Fruit fly (Drosophila melanogaster) S2 (cell line): ENCODE results near the gene Gr64d.

Experiments used
- CG8478 ChIP-seq: fragments of >200 bp; optimal IDR thresholded peaks from 2 replicates; lab custom pipeline; 2018
- CTCF ChIP-seq, 2 experiments: fragments of >200 bp; optimal IDR thresholded peaks; 2 replicates each; lab custom pipeline; 2018

The Gr64d gene

dm6 chr3L:4028305-4028704, 3.6 kb upstream of the Gr64d start, which contains the start of the genes Gr64b and Gr64c:
Gr64b (plus strand) TSS chr3L:4028605.
Gr64c (plus strand) TSS chr3L:4028605.
- TF ChIP-seq CTCF (optimal IDR thresholded peaks at IDR 0.05; lab: Kevin White, UChicago): no peak
- TF ChIP-seq CG8478 (lab: Kevin White, UChicago): no peak

- TF ChIP-seq CG8478 (lab: Kevin White, UChicago) (no peak), CTCF (optimal IDR thresholded peaks at IDR 0.05; lab: Kevin White, UChicago) (no peak)
Observed at dm6 chr3L:4035499-4035898, 3.6 kb downstream of the Gr64d start, which contains the start of gene Gr64f. Gr64f (plus strand) TSS chr3L:4035799.

- TF ChIP-seq CTCF (optimal IDR thresholded peaks at IDR 0.05; lab: Kevin White, UChicago) (no peak), CG8478 (lab: Kevin White, UChicago) (no peak)
Observed at dm6 chr3L:4040247-4040925, 8.5 kb downstream of the Gr64d start, which contains the start of the genes CG11593 and Rcd5. CG11593 (minus strand) TSS chr3L:4040482. Rcd5 (plus strand) TSS chr3L:4040529.

- TF ChIP-seq CTCF (optimal IDR thresholded peaks at IDR 0.05; lab: Kevin White, UChicago) (no peak), CG8478 (lab: Kevin White, UChicago) (no peak)
Observed at dm6 chr3L:4044497-4044896, 12.6 kb downstream of the Gr64d start.

- no peak for TF ChIP-seq CG8478 (lab: Kevin White, UChicago)
Observed at dm6 chr3L:4046289-4046688, 14.4 kb downstream of the Gr64d start, which contains the start of gene CG1136. CG1136 (plus strand) TSS chr3L:4046596.

- TF ChIP-seq CG8478 (lab: Kevin White, UChicago) (no peak), CTCF (optimal IDR thresholded peaks at IDR 0.05; lab: Kevin White, UChicago) (no peak)
Observed at dm6 chr3L:4047635-4048034, 15.8 kb downstream of the Gr64d start, which contains the start of gene Dpy-30L2. Dpy-30L2 (minus strand) TSS chr3L:4047735.

- TF ChIP-seq CTCF (optimal IDR thresholded peaks at IDR 0.05; lab: Kevin White, UChicago) (no peak), CG8478 (lab: Kevin White, UChicago) (no peak)
Observed at dm6 chr3L:4049082-4049481, 17.2 kb downstream of the Gr64d start.

- TF ChIP-seq CTCF (optimal IDR thresholded peaks at IDR 0.05; lab: Kevin White, UChicago): no peak
- no peak for TF ChIP-seq CG8478 (lab: Kevin White, UChicago)
Observed at dm6 chr3L:4055438-4055962, 23.6 kb downstream of the Gr64d start.

dm6 chr3L:4056812-4057211, 24.9 kb downstream of the Gr64d start:
- no peak for TF ChIP-seq CG8478 (lab: Kevin White, UChicago)
- TF ChIP-seq CTCF (optimal IDR thresholded peaks at IDR 0.05; lab: Kevin White, UChicago): no peak

- TF ChIP-seq CG8478 (lab: Kevin White, UChicago) (no peak), CTCF (optimal IDR thresholded peaks at IDR 0.05; lab: Kevin White, UChicago) (no peak)
Observed at dm6 chr3L:4059293-4059820, 27.5 kb downstream of the Gr64d start, which contains the start of gene Ugt305A1. Ugt305A1 (plus strand) TSS chr3L:4059770.

dm6 chr3L:4061921-4062474, 30.1 kb downstream of the Gr64d start, which contains the start of gene dib:
dib (plus strand) TSS chr3L:4062292.
- no peak for TF ChIP-seq CTCF (optimal IDR thresholded peaks at IDR 0.05; lab: Kevin White, UChicago)
- TF ChIP-seq CG8478 (lab: Kevin White, UChicago): no peak

- TF ChIP-seq CG8478 (lab: Kevin White, UChicago) (no peak), CTCF (optimal IDR thresholded peaks at IDR 0.05; lab: Kevin White, UChicago) (no peak)
Observed at dm6 chr3L:4068368-4068767, 36.5 kb downstream of the Gr64d start.

- TF ChIP-seq CG8478 (lab: Kevin White, UChicago): no peak
- TF ChIP-seq CTCF (optimal IDR thresholded peaks at IDR 0.05; lab: Kevin White, UChicago): no peak
Observed at dm6 chr3L:4069069-4069468, 37.2 kb downstream of the Gr64d start, which contains the start of gene CG32259. CG32259 (plus strand) TSS chr3L:4069369.

- TF ChIP-seq CG8478 (lab: Kevin White, UChicago) (no peak), CTCF (optimal IDR thresholded peaks at IDR 0.05; lab: Kevin White, UChicago) (no peak)
Observed at dm6 chr3L:4070221-4070995, 38.5 kb downstream of the Gr64d start.
